Worm (Caenorhabditis elegans) whole organism, early embryonic: ENCODE results near the gene golg-2.

Source experiments
- B0310.2 ChIP-seq: sonication (generic microtip); optimal IDR thresholded peaks from 2 replicates; lab custom pipeline; 2016; ENCODE audit warnings: mild to moderate bottlenecking, missing genetic modification characterization, missing compliant biosample characterization
- F13C5.2 ChIP-seq: sonication (generic microtip); optimal IDR thresholded peaks from 2 replicates; lab custom pipeline; 2017; ENCODE audit warnings: mild to moderate bottlenecking, missing genetic modification characterization, inconsistent platforms, missing compliant biosample characterization
- aly-1 ChIP-seq: sonication (generic microtip); optimal IDR thresholded peaks from 2 replicates; lab custom pipeline; 2016; ENCODE audit warnings: missing genetic modification characterization, missing compliant biosample characterization
- ama-1 ChIP-seq: fragments of 150-350 bp; optimal IDR thresholded peaks from 2 replicates; lab custom pipeline; 2014
- ceh-13 ChIP-seq: fragments of 200-800 bp; sonication (Bioruptor generic); optimal IDR thresholded peaks from 2 replicates; lab custom pipeline; 2018; ENCODE audit warnings: mild to moderate bottlenecking, missing genetic modification characterization, missing compliant biosample characterization
- ceh-36 ChIP-seq: sonication (generic microtip); optimal IDR thresholded peaks from 2 replicates; lab custom pipeline; 2016; ENCODE audit warnings: missing genetic modification characterization, inconsistent platforms, missing compliant biosample characterization
- ets-7 ChIP-seq: sonication (generic microtip); optimal IDR thresholded peaks from 2 replicates; lab custom pipeline; 2016; ENCODE audit warnings: missing genotype, missing genetic modification characterization, missing compliant biosample characterization
- flt-1 ChIP-seq: fragments of 200-800 bp; sonication (Bioruptor generic); IDR thresholded peaks from 2 replicates; pipeline ENCODE4 v1.3.6; 2022; ENCODE audit warnings: missing genetic modification characterization, missing compliant biosample characterization
- hmbx-1 ChIP-seq: sonication (generic microtip); optimal IDR thresholded peaks from 2 replicates; lab custom pipeline; 2016; ENCODE audit warnings: mild to moderate bottlenecking, missing genetic modification characterization, missing compliant biosample characterization
- hmg-4 ChIP-seq: fragments of 200-800 bp; sonication (Bioruptor generic); optimal IDR thresholded peaks from 2 replicates; lab custom pipeline; 2018; ENCODE audit warnings: mild to moderate bottlenecking, missing genetic modification characterization, missing compliant biosample characterization
- hnd-1 ChIP-seq: sonication (generic microtip); optimal IDR thresholded peaks from 2 replicates; lab custom pipeline; 2016; ENCODE audit warnings: missing genetic modification characterization, missing compliant biosample characterization
- pes-1 ChIP-seq: fragments of 200-800 bp; sonication (Bioruptor generic); IDR thresholded peaks from 2 replicates; pipeline ENCODE4 v1.3.6; 2022; ENCODE audit warnings: missing genetic modification reagents, missing genetic modification characterization, missing compliant biosample characterization
- scrt-1 ChIP-seq: fragments of 200-800 bp; sonication (Bioruptor generic); IDR thresholded peaks from 2 replicates; pipeline ENCODE4 v1.3.6; 2022; ENCODE audit warnings: missing genetic modification characterization, missing compliant biosample characterization
- sea-1 ChIP-seq: fragments of 200-800 bp; sonication (Bioruptor generic); conservative IDR thresholded peaks from 2 replicates; pipeline ENCODE4 v1.3.6; 2022; ENCODE audit warnings: missing genetic modification characterization, missing compliant biosample characterization
- tbx-11 ChIP-seq: fragments of 200-800 bp; sonication (Bioruptor generic); IDR thresholded peaks from 2 replicates; pipeline ENCODE4 v1.3.6; 2022; ENCODE audit warnings: missing genetic modification characterization, missing compliant biosample characterization
- tbx-37 ChIP-seq: fragments of 200-800 bp; sonication (Bioruptor generic); conservative IDR thresholded peaks from 2 replicates; pipeline ENCODE4 v1.3.6; 2022; ENCODE audit warnings: missing genetic modification reagents, missing genetic modification characterization, missing compliant biosample characterization
- tra-4 ChIP-seq: sonication (generic microtip); optimal IDR thresholded peaks from 2 replicates; lab custom pipeline; 2017; ENCODE audit warnings: missing genetic modification characterization, missing compliant biosample characterization

golg-2 gene

DNA sequence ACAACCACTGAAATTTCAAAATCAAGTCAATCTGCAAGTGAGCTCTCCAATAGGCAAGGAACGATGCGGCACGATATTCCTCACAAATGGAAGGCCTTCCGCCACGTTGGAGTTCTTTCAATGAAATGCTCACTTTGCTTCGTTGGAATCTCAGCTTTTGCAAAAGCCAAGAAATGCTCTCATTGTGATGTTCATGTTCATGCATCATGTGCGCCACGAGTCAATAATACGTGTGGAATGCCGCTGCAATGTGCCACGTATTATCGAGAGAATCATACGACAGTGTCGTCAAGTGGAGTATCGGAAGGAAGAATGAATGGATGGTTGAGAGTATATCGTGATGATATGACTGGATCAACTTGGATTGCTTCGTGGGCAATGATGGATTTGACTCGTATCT, 38.0 kb downstream of the golg-2 start:
- TF ChIP-seq F13C5.2: no peak
- no peak for TF ChIP-seq hmbx-1 (tag; lab: Kevin White, UChicago)
- TF ChIP-seq ceh-13 (GFP tag; lab: Kevin White, UChicago): no peak
- no peak for TF ChIP-seq aly-1
- no peak for TF ChIP-seq tra-4 (tag; lab: Kevin White, UChicago)
- TF ChIP-seq tbx-37 (GFP tag; lab: Robert Waterston, UW): no peak

DNA sequence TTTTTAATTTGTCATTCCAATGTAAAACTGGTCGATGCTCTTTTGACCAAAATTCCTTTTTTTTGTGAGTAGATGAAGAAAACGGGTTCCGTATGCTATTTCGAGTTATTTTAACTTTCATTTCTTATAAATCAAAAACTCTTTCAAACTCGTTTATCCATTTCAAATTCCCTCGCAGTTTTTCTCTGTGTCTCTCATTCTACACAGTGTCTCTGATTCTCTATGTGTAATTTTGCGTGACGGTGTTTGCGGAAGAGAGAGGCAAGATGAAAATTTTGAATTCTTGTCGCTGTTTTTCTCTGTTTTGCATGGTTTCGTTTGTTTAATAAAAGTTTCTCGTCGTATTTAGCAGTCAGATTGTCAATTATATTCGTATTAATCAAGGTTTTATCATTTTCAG, 40.8 kb downstream of the golg-2 start, which contains the start of gene citk-2:
TSS of gene citk-2 (plus strand) at position 399 of the 400 bp plus-strand sequence.
- TF ChIP-seq ets-7: no peak
- TF ChIP-seq F13C5.2: peak; percentile 70
- no peak for TF ChIP-seq tbx-11 (GFP tag; lab: Robert Waterston, UW)

- TF ChIP-seq F13C5.2 (no peak), hnd-1 (no peak), sea-1 (GFP tag; lab: Robert Waterston, UW) (no peak), ceh-36 (tag; lab: Kevin White, UChicago) (no peak), scrt-1 (no peak), flt-1 (GFP tag; lab: Robert Waterston, UW) (no peak), ceh-13 (GFP tag; lab: Kevin White, UChicago) (no peak)
Observed at ce11 chrII:4998657-4999056, 41.2 kb downstream of the golg-2 start, which contains the start of gene F59A6.11. TSS of gene F59A6.11 (minus strand) at chrII:4998757.

DNA sequence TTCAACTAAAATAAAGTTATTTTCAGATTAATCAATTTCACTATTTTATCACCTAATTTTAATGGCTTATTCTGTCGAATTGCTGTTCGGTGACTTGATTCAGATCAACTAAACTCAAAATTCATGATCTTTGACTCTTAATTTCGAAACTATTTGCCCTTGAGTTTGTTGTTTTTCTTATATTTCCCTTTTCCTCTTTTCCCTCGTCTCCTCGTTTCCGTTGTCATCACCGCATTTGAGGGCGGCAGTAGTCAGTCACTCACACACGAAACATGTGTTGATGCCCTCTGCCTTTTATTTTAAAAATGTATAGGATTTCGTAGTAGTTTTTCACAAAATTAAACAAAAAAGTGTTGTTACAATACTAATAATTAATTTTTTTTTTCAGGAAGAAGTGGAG, 45.0 kb downstream of the golg-2 start, which contains the start of gene rnh-1.0:
TSS of gene rnh-1.0 (plus strand) at position 389 of the 400 bp plus-strand sequence.
- TF ChIP-seq tbx-11 (GFP tag; lab: Robert Waterston, UW) (no peak), aly-1 (no peak), hmbx-1 (tag; lab: Kevin White, UChicago) (no peak), tra-4 (tag; lab: Kevin White, UChicago) (no peak), scrt-1 (no peak), hnd-1 (no peak), ama-1 (lab: Kevin White, UChicago) (no peak), ceh-36 (tag; lab: Kevin White, UChicago) (no peak)

ce11 chrII:4993530-4994192, 46.2 kb downstream of the golg-2 start, which contains the start of the genes eif-1 and vps-24:
TSS of gene eif-1 (minus strand) at chrII:4993580.
TSS of gene vps-24 (plus strand) at chrII:4993998.
- TF ChIP-seq flt-1 (GFP tag; lab: Robert Waterston, UW) (no peak), F13C5.2 (no peak), hnd-1 (no peak), pes-1 (GFP tag; lab: Robert Waterston, UW) (0 out of 2 replicates have a peak, but pooled peaks have one; percentile 37)

- no peak for TF ChIP-seq F13C5.2
- TF ChIP-seq sea-1 (GFP tag; lab: Robert Waterston, UW): no peak
- no peak for TF ChIP-seq hmbx-1 (tag; lab: Kevin White, UChicago)
- TF ChIP-seq scrt-1: no peak
- TF ChIP-seq ets-7: no peak
- TF ChIP-seq pes-1 (GFP tag; lab: Robert Waterston, UW): no peak
- no peak for TF ChIP-seq ceh-36 (tag; lab: Kevin White, UChicago)
- TF ChIP-seq flt-1 (GFP tag; lab: Robert Waterston, UW): no peak
- no peak for TF ChIP-seq tbx-11 (GFP tag; lab: Robert Waterston, UW)
- TF ChIP-seq ceh-13 (GFP tag; lab: Kevin White, UChicago): no peak
- TF ChIP-seq tra-4 (tag; lab: Kevin White, UChicago): no peak
- TF ChIP-seq B0310.2 (tag; lab: Kevin White, UChicago): no peak
Observed at ce11 chrII:4992977-4993376, 46.9 kb downstream of the golg-2 start, which contains the start of gene pigb-1. TSS of gene pigb-1 (minus strand) at chrII:4993077.

- TF ChIP-seq hmg-4 (GFP tag; lab: Kevin White, UChicago): no peak
- no peak for TF ChIP-seq tbx-11 (GFP tag; lab: Robert Waterston, UW)
- TF ChIP-seq ama-1 (lab: Kevin White, UChicago): no peak
- TF ChIP-seq aly-1: no peak
- TF ChIP-seq hmbx-1 (tag; lab: Kevin White, UChicago): no peak
- no peak for TF ChIP-seq B0310.2 (tag; lab: Kevin White, UChicago)
- no peak for TF ChIP-seq tbx-37 (GFP tag; lab: Robert Waterston, UW)
- TF ChIP-seq flt-1 (GFP tag; lab: Robert Waterston, UW): no peak
- no peak for TF ChIP-seq F13C5.2
- TF ChIP-seq sea-1 (GFP tag; lab: Robert Waterston, UW): no peak
- TF ChIP-seq scrt-1: no peak
- no peak for TF ChIP-seq ceh-13 (GFP tag; lab: Kevin White, UChicago)
Observed at ce11 chrII:4989802-4990201, 50.1 kb downstream of the golg-2 start, which contains the start of gene T27F7.12. TSS of gene T27F7.12 (plus strand) at chrII:4990102.

DNA sequence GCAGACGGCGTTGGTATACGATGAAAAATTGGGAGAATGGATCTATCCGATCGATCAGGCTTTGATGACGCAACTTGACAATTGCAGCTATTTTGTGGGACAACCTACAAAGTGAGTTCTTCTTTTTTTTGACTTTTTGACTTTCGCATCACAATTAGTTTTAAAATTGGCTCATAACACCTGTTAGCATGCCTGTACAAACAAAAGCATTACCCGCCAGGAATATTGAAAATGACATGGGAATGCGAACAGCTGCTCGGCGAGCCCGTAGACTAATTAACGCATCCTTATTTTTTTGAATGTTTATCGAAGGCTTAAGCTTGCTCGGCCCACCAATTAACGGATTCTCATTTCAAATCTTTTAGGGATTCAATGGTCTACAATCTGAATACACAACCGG, 52.6 kb downstream of the golg-2 start:
- TF ChIP-seq aly-1 (no peak), tbx-37 (GFP tag; lab: Robert Waterston, UW) (no peak), ets-7 (no peak), tra-4 (tag; lab: Kevin White, UChicago) (no peak), scrt-1 (no peak), ama-1 (lab: Kevin White, UChicago) (no peak), pes-1 (GFP tag; lab: Robert Waterston, UW) (no peak), B0310.2 (tag; lab: Kevin White, UChicago) (no peak), flt-1 (GFP tag; lab: Robert Waterston, UW) (no peak), ceh-13 (GFP tag; lab: Kevin White, UChicago) (no peak), sea-1 (GFP tag; lab: Robert Waterston, UW) (no peak), hmg-4 (GFP tag; lab: Kevin White, UChicago) (no peak), hmbx-1 (tag; lab: Kevin White, UChicago) (no peak), tbx-11 (GFP tag; lab: Robert Waterston, UW) (no peak), F13C5.2 (no peak), ceh-36 (tag; lab: Kevin White, UChicago) (no peak), hnd-1 (no peak)
